Worm (Caenorhabditis elegans) whole organism, L4/young adult: ENCODE data around the gene W06G6.11.

ENCODE experiments used
- W03F9.2 ChIP-seq: fragments of 150-350 bp; optimal IDR thresholded peaks from 2 replicates; lab custom pipeline; 2014; ENCODE audit warnings: missing biosample characterization, missing genetic modification characterization
- dao-5 ChIP-seq: sonication (generic microtip); optimal IDR thresholded peaks from 2 replicates; lab custom pipeline; 2016; ENCODE audit warnings: missing genotype, missing genetic modification characterization, moderate library complexity, missing compliant biosample characterization
- him-1 ChIP-seq: sonication (generic microtip); optimal IDR thresholded peaks from 2 replicates; lab custom pipeline; 2016; ENCODE audit warnings: missing genotype, missing genetic modification reagents, missing genetic modification characterization, missing compliant biosample characterization

DNA sequence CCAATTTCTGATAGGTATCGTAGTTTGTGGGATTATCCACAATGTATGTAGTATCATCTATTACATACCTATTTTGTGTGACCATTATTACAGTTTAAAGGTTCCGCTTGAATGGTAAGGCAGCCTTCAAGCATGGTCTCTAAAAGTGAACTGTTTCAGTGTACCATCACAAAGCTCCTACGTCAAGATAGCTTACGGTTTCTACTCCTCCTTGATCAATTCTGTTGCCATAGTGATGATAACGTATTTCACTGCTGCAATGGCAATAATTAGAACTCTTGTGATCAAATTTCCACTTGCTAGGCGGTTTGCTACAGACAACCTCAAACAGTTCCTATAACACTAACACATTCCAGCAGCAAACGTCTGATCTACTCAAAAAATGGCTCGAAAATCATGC lies 34.3 kb upstream of the W06G6.11 start:
- no peak for TF ChIP-seq him-1 (tag; lab: Kevin White, UChicago)
- TF ChIP-seq dao-5 (tag; lab: Kevin White, UChicago), result no peak
- no peak for TF ChIP-seq W03F9.2 (tag; lab: Kevin White, UChicago)
